5 worm cellular contexts compared by ENCODE assay signal in genomic region chrIII:4796536-4796935, ce11.
TF ChIP-seq lines count a peak whose summit lies in the region.

Gene tag-325, plus strand, starts transcription at chrIII:4796836.

TF ChIP-seq in whole organism, L2 larva, 48 proteins besides CTCF, POLR2A, EP300 and RAD21:
- TF ChIP-seq fos-1 (tag; optimal IDR thresholded peaks at IDR 0.05; lab: Kevin White, UChicago) (peak; percentile 26), ztf-4 (tag; optimal IDR thresholded peaks at IDR 0.05; lab: Kevin White, UChicago) (no peak), sem-4 (tag; optimal IDR thresholded peaks at IDR 0.05; lab: Kevin White, UChicago) (no peak)
TF ChIP-seq in whole organism, L2 larva: peak in this region for 1.

TF ChIP-seq in whole organism, L3 larva, 47 proteins besides CTCF, POLR2A, EP300 and RAD21:
- no peak for TF ChIP-seq snpc-4 (tag; optimal IDR thresholded peaks at IDR 0.05; lab: Kevin White, UChicago)
- TF ChIP-seq elt-2 (tag; optimal IDR thresholded peaks at IDR 0.05; lab: Kevin White, UChicago), result peak; percentile 21
- no peak for TF ChIP-seq nhr-23 (tag; optimal IDR thresholded peaks at IDR 0.05; lab: Kevin White, UChicago)
- TF ChIP-seq tbx-2 (tag; optimal IDR thresholded peaks at IDR 0.05; lab: Kevin White, UChicago), result no peak
- no peak for TF ChIP-seq skn-1 (tag; optimal IDR thresholded peaks at IDR 0.05; lab: Kevin White, UChicago)
- TF ChIP-seq nhr-67 (tag; optimal IDR thresholded peaks at IDR 0.05; lab: Kevin White, UChicago), result no peak
TF ChIP-seq in whole organism, L3 larva: peak in this region for 1.

TF ChIP-seq in whole organism, L4 larva, 104 proteins besides CTCF, POLR2A, EP300 and RAD21:
- peak; percentile 42 for TF ChIP-seq aha-1 (tag; lab: Kevin White, UChicago)
- TF ChIP-seq daf-19 (GFP tag; conservative IDR thresholded peaks at IDR 0.05; lab: Robert Waterston, UW), result no peak
- TF ChIP-seq ceh-28 (tag; optimal IDR thresholded peaks at IDR 0.05; lab: Kevin White, UChicago), result no peak
- no peak for TF ChIP-seq lir-3 (tag; optimal IDR thresholded peaks at IDR 0.05; lab: Kevin White, UChicago)
- TF ChIP-seq nhr-6 (tag; optimal IDR thresholded peaks at IDR 0.05; lab: Kevin White, UChicago), result no peak
- no peak for TF ChIP-seq madf-5 (GFP tag; IDR thresholded peaks at IDR 0.05; lab: Robert Waterston, UW)
- no peak for TF ChIP-seq F26F4.8 (GFP tag; conservative IDR thresholded peaks at IDR 0.05; lab: Robert Waterston, UW)
- TF ChIP-seq dmd-6 (GFP tag; IDR thresholded peaks at IDR 0.05; lab: Robert Waterston, UW), result 0 out of 2 replicates have a peak, but pooled peaks have one; percentile 8
- TF ChIP-seq hlh-30 (tag; optimal IDR thresholded peaks at IDR 0.05; lab: Kevin White, UChicago; ENCODE audit: insufficient read depth), result peak; percentile 32
- TF ChIP-seq rbr-2 (tag; optimal IDR thresholded peaks at IDR 0.05; lab: Kevin White, UChicago), result no peak
- TF ChIP-seq daf-16 (GFP tag; optimal IDR thresholded peaks at IDR 0.05; lab: Kevin White, UChicago), result no peak
- peak; percentile 17 for TF ChIP-seq daf-16 (tag; optimal IDR thresholded peaks at IDR 0.05; lab: Kevin White, UChicago)
- no peak for TF ChIP-seq sdz-12 (GFP tag; optimal IDR thresholded peaks at IDR 0.05; lab: Kevin White, UChicago)
- TF ChIP-seq lin-38 (GFP tag; IDR thresholded peaks at IDR 0.05; lab: Robert Waterston, UW), result no peak
- TF ChIP-seq Y105C5A.15 (GFP tag; IDR thresholded peaks at IDR 0.05; lab: Robert Waterston, UW), result no peak
- TF ChIP-seq zip-11 (GFP tag; IDR thresholded peaks at IDR 0.05; lab: Robert Waterston, UW), result no peak
- no peak for TF ChIP-seq mdl-1 (tag; optimal IDR thresholded peaks at IDR 0.05; lab: Kevin White, UChicago)
- no peak for TF ChIP-seq nhr-42 (GFP tag; IDR thresholded peaks at IDR 0.05; lab: Robert Waterston, UW)
- TF ChIP-seq pqm-1 (tag; optimal IDR thresholded peaks at IDR 0.05; lab: Kevin White, UChicago), result no peak
- no peak for TF ChIP-seq lin-39 (tag; optimal IDR thresholded peaks at IDR 0.05; lab: Kevin White, UChicago)
- peak; percentile 15 for TF ChIP-seq nhr-28 (tag; optimal IDR thresholded peaks at IDR 0.05; lab: Kevin White, UChicago)
- TF ChIP-seq daf-8 (GFP tag; IDR thresholded peaks at IDR 0.05; lab: Robert Waterston, UW), result no peak
- TF ChIP-seq arid-1 (GFP tag; conservative IDR thresholded peaks at IDR 0.05; lab: Robert Waterston, UW), result no peak
- no peak for TF ChIP-seq zag-1 (tag; optimal IDR thresholded peaks at IDR 0.05; lab: Kevin White, UChicago)
TF ChIP-seq in whole organism, L4 larva: peak in this region for 5.

TF ChIP-seq in whole organism, late embryonic, 69 proteins besides CTCF, POLR2A, EP300 and RAD21:
- TF ChIP-seq pag-3 (tag; optimal IDR thresholded peaks at IDR 0.05; lab: Kevin White, UChicago; ENCODE audit: borderline replicate concordance), result no peak
- peak; percentile 15 for TF ChIP-seq hlh-30 (tag; optimal IDR thresholded peaks at IDR 0.05; lab: Kevin White, UChicago; ENCODE audit: insufficient read depth)

TF ChIP-seq in whole organism, young adult, 124 proteins besides CTCF, POLR2A, EP300 and RAD21:
- no peak for TF ChIP-seq die-1 (tag; optimal IDR thresholded peaks at IDR 0.05; lab: Kevin White, UChicago)
- no peak for TF ChIP-seq cebp-1 (GFP tag; IDR thresholded peaks at IDR 0.05; lab: Robert Waterston, UW)
- TF ChIP-seq cebp-1 (tag; optimal IDR thresholded peaks at IDR 0.05; lab: Kevin White, UChicago), result peak; percentile 60
